Fruit fly (Drosophila melanogaster) whole organism, embryonic: ENCODE results near the gene PlexA.

Experiments
- BEAF-32 ChIP-seq: fragments of 200-800 bp; sonication (Bioruptor generic); optimal IDR thresholded peaks from 3 replicates; lab custom pipeline; 2017; ENCODE audit warnings: missing biosample characterization, missing genetic modification characterization, mild to moderate bottlenecking, moderate library complexity, missing genetic modification reagents
- CG10267 ChIP-seq: fragments of 200-800 bp; sonication (Bioruptor generic); optimal IDR thresholded peaks from 2 replicates; lab custom pipeline; 2018; ENCODE audit warnings: missing biosample characterization, mild to moderate bottlenecking, missing genetic modification characterization, moderate library complexity
- CG10431 ChIP-seq: fragments of 200-800 bp; sonication (Bioruptor generic); optimal IDR thresholded peaks from 3 replicates; lab custom pipeline; 2018; ENCODE audit warnings: missing biosample characterization, mild to moderate bottlenecking, missing genetic modification characterization
- CG11247 ChIP-seq: fragments of 200-800 bp; sonication (Bioruptor generic); IDR thresholded peaks from 2 replicates; pipeline ENCODE4 v1.3.6; 2022; ENCODE audit warnings: missing biosample characterization, missing genetic modification characterization
- CG12659 ChIP-seq: fragments of 200-800 bp; sonication (Bioruptor generic); optimal IDR thresholded peaks from 3 replicates; lab custom pipeline; 2017; ENCODE audit warnings: mild to moderate bottlenecking, missing biosample characterization, missing genetic modification reagents, missing genetic modification characterization
- CG12942 ChIP-seq: fragments of 200-800 bp; sonication (Bioruptor generic); optimal IDR thresholded peaks from 3 replicates; lab custom pipeline; 2016; ENCODE audit warnings: missing biosample characterization, missing genetic modification characterization
- CG15601 ChIP-seq: fragments of 200-800 bp; sonication (Bioruptor generic); optimal IDR thresholded peaks from 3 replicates; lab custom pipeline; 2019; ENCODE audit warnings: missing biosample characterization, mild to moderate bottlenecking, missing genetic modification characterization, moderate library complexity
- CG17186 ChIP-seq: fragments of 200-800 bp; sonication (Bioruptor generic); optimal IDR thresholded peaks from 3 replicates; lab custom pipeline; 2017; ENCODE audit warnings: missing biosample characterization, missing genetic modification reagents, missing genetic modification characterization
- CG17802 ChIP-seq: fragments of 200-800 bp; sonication (Bioruptor generic); optimal IDR thresholded peaks from 2 replicates; lab custom pipeline; 2018; ENCODE audit warnings: missing biosample characterization, mild to moderate bottlenecking, missing genetic modification characterization, moderate library complexity
- CG2129 ChIP-seq: fragments of 200-800 bp; sonication (Bioruptor generic); IDR thresholded peaks from 2 replicates; pipeline ENCODE4 v1.3.6; 2022; ENCODE audit warnings: missing biosample characterization, missing genetic modification characterization; ENCODE audit not compliant: partially characterized antibody
- CG2199 ChIP-seq: fragments of 200-800 bp; sonication (Bioruptor generic); IDR thresholded peaks from 3 replicates; pipeline ENCODE4 v1.3.6; 2022; ENCODE audit warnings: missing biosample characterization, missing genetic modification characterization
- CG30020 ChIP-seq: fragments of 200-800 bp; optimal IDR thresholded peaks from 2 replicates; lab custom pipeline; 2019; ENCODE audit warnings: missing biosample characterization, mild to moderate bottlenecking, missing genetic modification characterization, moderate library complexity
- CG3065 ChIP-seq: fragments of 200-800 bp; sonication (Bioruptor generic); optimal IDR thresholded peaks from 2 replicates; lab custom pipeline; 2016; ENCODE audit warnings: missing biosample characterization, missing genetic modification characterization
- CG33557 ChIP-seq: fragments of 200-800 bp; sonication (Bioruptor generic); optimal IDR thresholded peaks from 2 replicates; lab custom pipeline; 2019; ENCODE audit warnings: missing biosample characterization, mild to moderate bottlenecking, missing genetic modification characterization, moderate library complexity
- CG4617 ChIP-seq: fragments of 200-800 bp; sonication (Bioruptor generic); optimal IDR thresholded peaks from 3 replicates; lab custom pipeline; 2016; ENCODE audit warnings: missing biosample characterization, missing genetic modification characterization, borderline replicate concordance
- CG8089 ChIP-seq: fragments of 200-800 bp; sonication (Bioruptor generic); optimal IDR thresholded peaks from 3 replicates; lab custom pipeline; 2016; ENCODE audit warnings: missing biosample characterization, missing genetic modification characterization
- CG8290 ChIP-seq, 3 experiments: fragments of 200-800 bp; sonication (Bioruptor generic); optimal IDR thresholded peaks; 2 replicates each; lab custom pipeline; 2016 to 2019; ENCODE audit warnings: missing biosample characterization in 3 of 3, missing genetic modification characterization in 3 of 3, mild to moderate bottlenecking in 2 of 3, moderate library complexity in 1 of 3
- CG8765 ChIP-seq: fragments of 200-800 bp; sonication (Bioruptor generic); IDR thresholded peaks from 2 replicates; pipeline ENCODE4 v1.3.6; 2022; ENCODE audit warnings: missing biosample characterization, missing genetic modification characterization
- CG9876 ChIP-seq: fragments of 200-800 bp; sonication (Bioruptor generic); optimal IDR thresholded peaks from 2 replicates; lab custom pipeline; 2016; ENCODE audit warnings: missing biosample characterization, missing genetic modification characterization
- CoRest ChIP-seq: fragments of 200-800 bp; sonication (Bioruptor generic); optimal IDR thresholded peaks from 3 replicates; lab custom pipeline; 2018; ENCODE audit warnings: missing biosample characterization, mild to moderate bottlenecking, missing genetic modification characterization, moderate library complexity
- Ets97D ChIP-seq: fragments of 200-800 bp; sonication (Bioruptor generic); optimal IDR thresholded peaks from 3 replicates; lab custom pipeline; 2016; ENCODE audit warnings: missing biosample characterization, missing genetic modification characterization
- Hey ChIP-seq: fragments of 200-800 bp; sonication (Bioruptor generic); optimal IDR thresholded peaks from 3 replicates; lab custom pipeline; 2018; ENCODE audit warnings: missing biosample characterization, mild to moderate bottlenecking, missing genetic modification characterization
- HmgZ ChIP-seq: fragments of 200-800 bp; sonication (Bioruptor generic); optimal IDR thresholded peaks from 2 replicates; lab custom pipeline; 2018; ENCODE audit warnings: missing biosample characterization, mild to moderate bottlenecking, missing genetic modification characterization
- Hmr ChIP-seq: fragments of 200-800 bp; sonication (Bioruptor generic); optimal IDR thresholded peaks from 3 replicates; lab custom pipeline; 2017; ENCODE audit warnings: mild to moderate bottlenecking, missing biosample characterization, missing genetic modification reagents, missing genetic modification characterization
- Hr3 ChIP-seq: fragments of 200-800 bp; sonication (Bioruptor generic); optimal IDR thresholded peaks from 3 replicates; lab custom pipeline; 2016; ENCODE audit warnings: missing biosample characterization, missing genetic modification characterization
- Lhr ChIP-seq: fragments of 200-800 bp; sonication (Bioruptor generic); optimal IDR thresholded peaks from 3 replicates; lab custom pipeline; 2017; ENCODE audit warnings: mild to moderate bottlenecking, missing biosample characterization, missing genetic modification reagents, missing genetic modification characterization
- MESR4 ChIP-seq: fragments of 200-800 bp; sonication (Bioruptor generic); optimal IDR thresholded peaks from 2 replicates; lab custom pipeline; 2018; ENCODE audit warnings: missing biosample characterization, mild to moderate bottlenecking, missing genetic modification characterization, moderate library complexity
- PHDP ChIP-seq: fragments of 200-800 bp; sonication (Bioruptor generic); optimal IDR thresholded peaks from 3 replicates; lab custom pipeline; 2018; ENCODE audit warnings: missing biosample characterization, mild to moderate bottlenecking, missing genetic modification characterization, moderate library complexity
- Rx ChIP-seq: fragments of 200-800 bp; sonication (Bioruptor generic); IDR thresholded peaks from 2 replicates; pipeline ENCODE4 v1.3.6; 2022; ENCODE audit warnings: missing biosample characterization, missing genetic modification characterization
- Sox102F ChIP-seq: fragments of 200-800 bp; sonication (Bioruptor generic); optimal IDR thresholded peaks from 2 replicates; lab custom pipeline; 2018; ENCODE audit warnings: missing biosample characterization, mild to moderate bottlenecking, missing genetic modification characterization, moderate library complexity
- Trl ChIP-seq, 3 experiments: fragments of >200 bp in 2 of 3; fragments of 200-800 bp in 1 of 3; sonication (Bioruptor generic) in 1 of 3; optimal IDR thresholded peaks; 2 replicates in 1 of 3; 3 replicates in 2 of 3; lab custom pipeline; 2016 to 2017; ENCODE audit warnings: missing biosample characterization in 1 of 3, missing genetic modification characterization in 1 of 3
- YL-1 ChIP-seq: fragments of 200-800 bp; sonication (Bioruptor generic); optimal IDR thresholded peaks from 3 replicates; lab custom pipeline; 2017; ENCODE audit warnings: missing biosample characterization, mild to moderate bottlenecking, missing genetic modification characterization
- bsh ChIP-seq, 2 experiments: fragments of 200-800 bp; sonication (Bioruptor generic); optimal IDR thresholded peaks; 2 replicates each; lab custom pipeline; 2017 to 2018; ENCODE audit warnings: mild to moderate bottlenecking in 2 of 2, missing biosample characterization in 2 of 2, missing genetic modification characterization in 2 of 2, moderate library complexity in 1 of 2
- chinmo ChIP-seq: fragments of 200-800 bp; sonication (Bioruptor generic); IDR thresholded peaks from 4 replicates; pipeline ENCODE4 v1.3.6; 2022; ENCODE audit warnings: missing biosample characterization, missing genetic modification characterization; ENCODE audit not compliant: partially characterized antibody
- dm ChIP-seq: fragments of 200-800 bp; sonication (Bioruptor generic); optimal IDR thresholded peaks from 3 replicates; lab custom pipeline; 2016; ENCODE audit warnings: missing biosample characterization, missing genetic modification characterization
- fu2 ChIP-seq: fragments of 200-800 bp; sonication (Bioruptor generic); optimal IDR thresholded peaks from 2 replicates; lab custom pipeline; 2016; ENCODE audit warnings: missing biosample characterization, missing genetic modification characterization
- grau ChIP-seq: fragments of 200-800 bp; optimal IDR thresholded peaks from 3 replicates; lab custom pipeline; 2019; ENCODE audit warnings: missing biosample characterization, mild to moderate bottlenecking, missing genetic modification characterization, moderate library complexity
- knrl ChIP-seq: fragments of 200-800 bp; sonication (Bioruptor generic); IDR thresholded peaks from 3 replicates; pipeline ENCODE4 v1.3.6; 2022; ENCODE audit warnings: missing biosample characterization, missing genetic modification characterization; ENCODE audit not compliant: partially characterized antibody
- lola ChIP-seq, 3 experiments: fragments of >200 bp in 2 of 3; fragments of 200-800 bp in 1 of 3; sonication (Bioruptor generic) in 1 of 3; optimal IDR thresholded peaks; 2 replicates each; lab custom pipeline; 2017 to 2019; ENCODE audit warnings: missing biosample characterization in 3 of 3, missing genetic modification characterization in 3 of 3, mild to moderate bottlenecking in 1 of 3, moderate library complexity in 1 of 3
- mam ChIP-seq: fragments of 200-800 bp; sonication (Bioruptor generic); optimal IDR thresholded peaks from 3 replicates; lab custom pipeline; 2016; ENCODE audit warnings: missing biosample characterization, missing genetic modification characterization
- p53 ChIP-seq: fragments of 200-800 bp; sonication (Bioruptor generic); optimal IDR thresholded peaks from 2 replicates; lab custom pipeline; 2016; ENCODE audit warnings: missing biosample characterization, missing genetic modification characterization
- pfk ChIP-seq: fragments of 200-800 bp; sonication (Bioruptor generic); optimal IDR thresholded peaks from 2 replicates; lab custom pipeline; 2018; ENCODE audit warnings: missing biosample characterization, mild to moderate bottlenecking, missing genetic modification characterization, moderate library complexity
- phol ChIP-seq: fragments of 200-800 bp; sonication (Bioruptor generic); optimal IDR thresholded peaks from 3 replicates; lab custom pipeline; 2018; ENCODE audit warnings: missing biosample characterization, mild to moderate bottlenecking, missing genetic modification characterization, moderate library complexity
- rib ChIP-seq: fragments of 200-800 bp; sonication (Bioruptor generic); IDR thresholded peaks from 2 replicates; pipeline ENCODE4 v1.3.6; 2022; ENCODE audit warnings: missing biosample characterization, missing genetic modification characterization
- stwl ChIP-seq: fragments of 200-800 bp; sonication (Bioruptor generic); optimal IDR thresholded peaks from 3 replicates; lab custom pipeline; 2018; ENCODE audit warnings: missing biosample characterization, mild to moderate bottlenecking, missing genetic modification characterization, moderate library complexity
- tna ChIP-seq: fragments of 200-800 bp; sonication (Bioruptor generic); IDR thresholded peaks from 2 replicates; pipeline ENCODE4 v1.3.6; 2022; ENCODE audit warnings: missing biosample characterization, missing genetic modification characterization; ENCODE audit not compliant: partially characterized antibody
- ttk ChIP-seq: fragments of 200-800 bp; sonication (Bioruptor generic); IDR thresholded peaks from 2 replicates; pipeline ENCODE4 v2.1.2; 2022; ENCODE audit warnings: missing biosample characterization, missing genetic modification characterization
- tx ChIP-seq: fragments of 200-800 bp; sonication (Bioruptor generic); optimal IDR thresholded peaks from 2 replicates; lab custom pipeline; 2016; ENCODE audit warnings: missing biosample characterization, missing genetic modification characterization

Gene PlexA

dm6 chr4:1051271-1051670 is 24.4 kb upstream of the PlexA start (continued):
- TF ChIP-seq lola (GFP tag; optimal IDR thresholded peaks at IDR 0.05; lab: Kevin White, UChicago) (peak in 1 of 3 experiments; percentile 24), HmgZ (tag; lab: Kevin White, UChicago) (peak; percentile 50), pfk (GFP tag; lab: Kevin White, UChicago) (peak; percentile 82), Sox102F (GFP tag; lab: Kevin White, UChicago) (no peak), Hr3 (peak; percentile 18), grau (tag; lab: Kevin White, UChicago) (no peak), CG8089 (GFP tag; lab: Kevin White, UChicago) (peak; percentile 82), phol (peak; percentile 58), CG2129 (GFP tag; lab: Robert Waterston, UW) (no peak), knrl (GFP tag; lab: Robert Waterston, UW) (no peak), CG10267 (peak; percentile 16), Lhr (GFP tag; lab: Kevin White, UChicago) (peak; percentile 81), BEAF-32 (GFP tag; lab: Kevin White, UChicago) (peak; percentile 65), rib (GFP tag; lab: Robert Waterston, UW) (no peak), bsh (GFP tag; optimal IDR thresholded peaks at IDR 0.05; lab: Kevin White, UChicago) (no peak), tx (no peak), CG17802 (tag; lab: Kevin White, UChicago) (peak; percentile 99), YL-1 (GFP tag; lab: Kevin White, UChicago) (peak; percentile 37), mam (peak; percentile 39), CG10431 (GFP tag; lab: Kevin White, UChicago) (peak; percentile 71), CG4617 (GFP tag; lab: Kevin White, UChicago) (peak; percentile 74), MESR4 (peak; percentile 64), Rx (no peak), CG3065 (GFP tag; lab: Kevin White, UChicago) (no peak), CG9876 (GFP tag; lab: Kevin White, UChicago) (no peak), Hmr (GFP tag; lab: Kevin White, UChicago) (no peak), CG8290 (GFP tag; optimal IDR thresholded peaks at IDR 0.05; lab: Kevin White, UChicago) (peak; percentile 71), CG8290 (tag; optimal IDR thresholded peaks at IDR 0.05; lab: Kevin White, UChicago) (peak; percentile 57 to 80), CG12659 (GFP tag; lab: Kevin White, UChicago) (peak; percentile 59), ttk (GFP tag; lab: Robert Waterston, UW) (no peak), CG15601 (tag; lab: Kevin White, UChicago) (peak; percentile 55), fu2 (GFP tag; lab: Kevin White, UChicago) (peak; percentile 8), p53 (peak; percentile 60), PHDP (tag; lab: Kevin White, UChicago) (no peak), CG2199 (GFP tag; lab: Robert Waterston, UW) (peak; percentile 93), CG11247 (GFP tag; lab: Robert Waterston, UW) (no peak), CG17186 (GFP tag; lab: Kevin White, UChicago) (peak; percentile 51), CoRest (tag; lab: Kevin White, UChicago) (no peak), Hey (no peak), CG30020 (tag; lab: Kevin White, UChicago) (peak; percentile 100), Trl (optimal IDR thresholded peaks at IDR 0.05; lab: Kevin White, UChicago) (no peak), Trl (GFP tag; optimal IDR thresholded peaks at IDR 0.05; lab: Kevin White, UChicago) (no peak), CG33557 (GFP tag; lab: Kevin White, UChicago) (peak; percentile 43), Ets97D (GFP tag; lab: Kevin White, UChicago) (peak; percentile 65), stwl (tag; lab: Kevin White, UChicago) (peak; percentile 52), tna (GFP tag; lab: Robert Waterston, UW) (peak; percentile 32; the same call in 1 of the 2 replicates), dm (GFP tag; lab: Kevin White, UChicago) (peak; percentile 32), CG8765 (GFP tag; lab: Robert Waterston, UW) (no peak), chinmo (GFP tag; lab: Robert Waterston, UW) (no peak), CG12942 (GFP tag; lab: Kevin White, UChicago) (peak; percentile 22)
